Worm (Caenorhabditis elegans): ENCODE data around the gene K11G12.6.

- TF ChIP-seq elt-1 (tag; optimal IDR thresholded peaks at IDR 0.05) (no peak), dmd-4 (tag; optimal IDR thresholded peaks at IDR 0.05) (no peak), ceh-82 (tag; optimal IDR thresholded peaks at IDR 0.05) (no peak), fos-1 (tag; optimal IDR thresholded peaks at IDR 0.05) (no peak), nhr-21 (tag; optimal IDR thresholded peaks at IDR 0.05) (no peak), nhr-25 (tag; optimal IDR thresholded peaks at IDR 0.05) (no peak), lin-13 (GFP tag; optimal IDR thresholded peaks at IDR 0.05) (no peak), ZK546.5 (tag; optimal IDR thresholded peaks at IDR 0.05) (no peak), unc-62 (GFP tag; optimal IDR thresholded peaks at IDR 0.05) (no peak), snpc-4 (tag; optimal IDR thresholded peaks at IDR 0.05) (no peak), nhr-129 (tag; optimal IDR thresholded peaks at IDR 0.05) (no peak), ztf-1 (GFP tag; conservative IDR thresholded peaks at IDR 0.05) (no peak)
Observed at ce11 chrX:6733201-6733600, 3.7 kb upstream of the K11G12.6 start, which contains the start of gene R03E9.2.
